Worm (Caenorhabditis elegans): Measurements from ENCODE around the gene Y53C12A.10.

Gene Y53C12A.10

DNA sequence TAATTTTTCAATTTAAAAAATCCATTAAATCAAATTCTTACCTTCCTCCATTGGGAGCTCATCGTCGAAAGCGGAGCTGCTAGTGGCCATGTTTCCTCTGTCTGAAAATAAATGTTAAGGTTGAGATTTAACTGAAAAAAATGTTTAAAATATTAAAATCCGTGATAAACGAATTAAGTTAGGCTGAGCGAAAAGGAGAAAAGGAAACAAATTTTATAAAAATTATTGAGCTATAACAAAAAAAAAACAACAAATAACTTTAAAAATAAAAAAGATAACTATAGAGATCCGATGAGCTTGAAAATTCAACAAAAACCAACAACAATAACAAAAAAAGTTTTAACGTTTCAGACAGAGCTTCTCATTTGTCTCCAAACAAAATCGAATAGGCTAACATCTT is 38.1 kb upstream of the Y53C12A.10 start, which contains the start of gene pno-1:
pno-1 (minus strand) TSS at position 101 of the 400 bp plus-strand sequence.
- TF ChIP-seq madf-6 (GFP tag; IDR thresholded peaks at IDR 0.05) (peak; percentile 41; the same call in 1 of the 2 replicates), ama-1 (optimal IDR thresholded peaks at IDR 0.05) (no peak), ama-1 (GFP tag; optimal IDR thresholded peaks at IDR 0.05) (peak in 1 of 2 experiments; percentile 14), ztf-26 (tag; optimal IDR thresholded peaks at IDR 0.05) (no peak)

DNA sequence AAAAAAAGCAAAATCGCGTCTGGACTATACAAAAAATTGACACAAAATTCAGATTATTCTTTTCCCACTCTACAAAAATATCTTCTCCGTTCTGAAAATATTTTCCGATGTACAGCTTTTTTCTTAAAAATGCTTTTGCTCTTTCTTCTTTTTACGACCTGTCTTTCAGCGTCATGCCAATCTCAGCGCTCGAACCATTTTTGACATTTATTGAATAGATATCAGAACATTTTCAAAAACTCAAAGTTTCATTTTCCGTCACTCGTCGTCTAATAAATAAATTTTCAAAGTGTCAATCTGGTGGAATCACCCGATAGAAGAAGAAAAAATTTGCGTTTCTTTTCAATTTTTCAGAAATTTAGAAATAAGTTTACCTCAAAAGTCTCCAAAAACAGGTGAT is 36.8 kb upstream of the Y53C12A.10 start:
- TF ChIP-seq F57C9.4 (tag; optimal IDR thresholded peaks at IDR 0.05) (no peak), hlh-26 (GFP tag; conservative IDR thresholded peaks at IDR 0.05) (no peak), him-1 (tag; optimal IDR thresholded peaks at IDR 0.05) (no peak), K11D2.4 (GFP tag; IDR thresholded peaks at IDR 0.05) (no peak), lsy-27 (tag; optimal IDR thresholded peaks at IDR 0.05; ENCODE audit: borderline replicate concordance, insufficient read depth) (no peak), egrh-3 (GFP tag; IDR thresholded peaks at IDR 0.05) (no peak), F37B4.10 (GFP tag; IDR thresholded peaks at IDR 0.05) (no peak), let-607 (tag; optimal IDR thresholded peaks at IDR 0.05) (peak; percentile 78 to 88), atf-7 (tag; optimal IDR thresholded peaks at IDR 0.05) (peak; percentile 22), sptf-2 (GFP tag; optimal IDR thresholded peaks at IDR 0.05) (no peak), bed-2 (GFP tag; IDR thresholded peaks at IDR 0.05) (no peak), mxl-1 (tag; optimal IDR thresholded peaks at IDR 0.05) (no peak), lin-40 (tag; optimal IDR thresholded peaks at IDR 0.05) (no peak), cebp-1 (GFP tag; IDR thresholded peaks at IDR 0.05) (no peak), cebp-1 (tag; optimal IDR thresholded peaks at IDR 0.05) (no peak), ZK185.1 (tag; optimal IDR thresholded peaks at IDR 0.05; ENCODE audit: poor library complexity, severe bottlenecking) (no peak), hlh-12 (tag; optimal IDR thresholded peaks at IDR 0.05) (no peak), dox-1 (GFP tag; IDR thresholded peaks at IDR 0.05) (no peak), cebp-2 (GFP tag; IDR thresholded peaks at IDR 0.05) (no peak), unc-62 (GFP tag; optimal IDR thresholded peaks at IDR 0.05) (peak; percentile 97), gei-17 (GFP tag; optimal IDR thresholded peaks at IDR 0.05) (no peak), ceh-27 (GFP tag; optimal IDR thresholded peaks at IDR 0.05) (no peak), lag-1 (GFP tag; IDR thresholded peaks at IDR 0.05) (no peak), ztf-25 (GFP tag; IDR thresholded peaks at IDR 0.05) (no peak), egl-18 (GFP tag; IDR thresholded peaks at IDR 0.05) (no peak), egl-44 (GFP tag; IDR thresholded peaks at IDR 0.05) (no peak), snpc-1.1 (tag; optimal IDR thresholded peaks at IDR 0.05; ENCODE audit: insufficient read depth) (no peak), C06A6.2 (GFP tag; conservative IDR thresholded peaks at IDR 0.05) (no peak), tlf-1 (GFP tag; optimal IDR thresholded peaks at IDR 0.05) (peak; percentile 41), ztf-18 (tag; optimal IDR thresholded peaks at IDR 0.05) (no peak), madf-10 (tag; optimal IDR thresholded peaks at IDR 0.05) (peak; percentile 2), zfh-2 (GFP tag; conservative IDR thresholded peaks at IDR 0.05) (no peak), somi-1 (GFP tag; optimal IDR thresholded peaks at IDR 0.05) (no peak), rec-8 (tag; optimal IDR thresholded peaks at IDR 0.05) (no peak), die-1 (tag; optimal IDR thresholded peaks at IDR 0.05) (no peak), attf-5 (GFP tag; optimal IDR thresholded peaks at IDR 0.05) (no peak), nfyb-1 (GFP tag; IDR thresholded peaks at IDR 0.05) (peak; percentile 28; the same call in 1 of the 2 replicates), lin-54 (GFP tag; optimal IDR thresholded peaks at IDR 0.05) (peak; percentile 6), Y67H2A.10 (GFP tag; conservative IDR thresholded peaks at IDR 0.05) (no peak), ama-1 (optimal IDR thresholded peaks at IDR 0.05) (no peak), ama-1 (GFP tag; optimal IDR thresholded peaks at IDR 0.05) (no peak), dpl-1 (GFP tag; optimal IDR thresholded peaks at IDR 0.05) (no peak), nfya-1 (tag; optimal IDR thresholded peaks at IDR 0.05; ENCODE audit: borderline replicate concordance, insufficient read depth) (no peak), madf-3 (GFP tag; IDR thresholded peaks at IDR 0.05) (no peak), nhr-80 (tag; optimal IDR thresholded peaks at IDR 0.05) (peak; percentile 63)

All from whole organism, young adult.